Worm (Caenorhabditis elegans) whole organism, L4 larva: ENCODE results near the gene C09G12.17.

ENCODE experiments used
- D1046.2 ChIP-seq: fragments of 200-800 bp; sonication (Bioruptor generic); IDR thresholded peaks from 2 replicates; pipeline ENCODE4 v1.3.6; 2022; ENCODE audit warnings: missing genetic modification characterization, missing compliant biosample characterization
- aly-2 ChIP-seq: sonication (generic microtip); optimal IDR thresholded peaks from 2 replicates; lab custom pipeline; 2018; ENCODE audit warnings: missing biosample characterization, missing genetic modification characterization
- fos-1 ChIP-seq: fragments of 150-350 bp; optimal IDR thresholded peaks from 2 replicates; lab custom pipeline; 2014; ENCODE audit warnings: missing biosample characterization, missing genetic modification characterization
- lin-13 ChIP-seq: fragments of 150-350 bp; optimal IDR thresholded peaks from 2 replicates; lab custom pipeline; 2014; ENCODE audit warnings: missing biosample characterization, missing genetic modification reagents, missing genetic modification characterization
- lin-29 ChIP-seq: fragments of 200-800 bp; sonication (Bioruptor generic); IDR thresholded peaks from 2 replicates; pipeline ENCODE4 v1.3.6; 2022; ENCODE audit warnings: missing genetic modification reagents, missing genetic modification characterization, missing compliant biosample characterization
- lir-3 ChIP-seq: sonication (generic microtip); optimal IDR thresholded peaks from 2 replicates; lab custom pipeline; 2016; ENCODE audit warnings: mild to moderate bottlenecking, missing genetic modification characterization, missing compliant biosample characterization
- nhr-11 ChIP-seq: fragments of 150-350 bp; optimal IDR thresholded peaks from 2 replicates; lab custom pipeline; 2014; ENCODE audit warnings: missing biosample characterization, missing genetic modification characterization
- spr-3 ChIP-seq: fragments of 200-800 bp; sonication (Bioruptor generic); optimal IDR thresholded peaks from 2 replicates; lab custom pipeline; 2018; ENCODE audit warnings: mild to moderate bottlenecking, missing genetic modification characterization, missing compliant biosample characterization

DNA sequence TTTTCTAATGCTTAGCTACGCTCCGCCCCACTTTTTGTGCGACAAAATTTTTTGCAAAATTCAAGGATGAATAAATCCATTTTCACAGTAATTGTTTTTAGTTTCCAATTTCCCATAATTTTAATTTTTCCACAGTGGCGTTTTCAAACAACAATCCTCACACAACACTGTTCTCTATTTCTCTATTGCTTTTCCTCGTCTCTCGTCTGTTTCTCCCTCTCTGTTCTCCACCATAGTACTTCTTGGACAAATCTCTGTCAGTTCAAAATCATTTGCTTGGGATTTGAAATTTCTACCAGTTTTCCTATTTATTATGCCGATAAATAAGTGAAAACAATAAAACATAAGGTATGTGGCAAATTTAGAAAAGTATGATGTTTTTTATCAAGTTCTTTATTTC, 33.0 kb downstream of the C09G12.17 start, which contains the start of gene F58E2.4:
- no peak for TF ChIP-seq aly-2 (tag; lab: Kevin White, UChicago)
- no peak for TF ChIP-seq nhr-11 (tag; lab: Kevin White, UChicago)
- no peak for TF ChIP-seq fos-1
- no peak for TF ChIP-seq spr-3 (GFP tag; lab: Kevin White, UChicago)
- no peak for TF ChIP-seq lin-13 (GFP tag; lab: Kevin White, UChicago)
- no peak for TF ChIP-seq D1046.2 (GFP tag; lab: Robert Waterston, UW)
- no peak for TF ChIP-seq lin-29 (GFP tag; lab: Robert Waterston, UW)
- TF ChIP-seq lir-3: no peak
